Worm (Caenorhabditis elegans) whole organism, L4 larva: Measurements from ENCODE around the gene F16G10.2.

Experiments used
- D1046.2 ChIP-seq: fragments of 200-800 bp; sonication (Bioruptor generic); IDR thresholded peaks from 2 replicates; pipeline ENCODE4 v1.3.6; 2022; ENCODE audit warnings: missing genetic modification characterization, missing compliant biosample characterization
- F37D6.2 ChIP-seq: sonication (generic microtip); optimal IDR thresholded peaks from 2 replicates; lab custom pipeline; 2016; ENCODE audit warnings: mild to moderate bottlenecking, missing genetic modification characterization, missing compliant biosample characterization
- F44E2.7 ChIP-seq: fragments of 200-800 bp; sonication (Bioruptor generic); IDR thresholded peaks from 2 replicates; pipeline ENCODE4 v2.1.2; 2022; ENCODE audit warnings: missing genetic modification characterization, missing compliant biosample characterization
- Y75B8A.6 ChIP-seq: fragments of 200-800 bp; sonication (Bioruptor generic); IDR thresholded peaks from 2 replicates; pipeline ENCODE4 v1.3.6; 2022; ENCODE audit warnings: missing genetic modification reagents, missing genetic modification characterization, missing compliant biosample characterization
- ZK546.5 ChIP-seq, 2 experiments: sonication (generic microtip); optimal IDR thresholded peaks; 2 replicates each; lab custom pipeline; 2017; ENCODE audit warnings: missing biosample characterization in 2 of 2, missing genetic modification characterization in 2 of 2
- aha-1 ChIP-seq: fragments of 150-350 bp; peaks from one replicate; lab custom pipeline; 2014; ENCODE audit warnings: missing biosample characterization, missing genetic modification characterization
- ceh-44 ChIP-seq: fragments of 200-800 bp; sonication (Bioruptor generic); IDR thresholded peaks from 2 replicates; pipeline ENCODE4 v1.3.6; 2022; ENCODE audit warnings: missing genetic modification reagents, missing genetic modification characterization, missing compliant biosample characterization
- ceh-82 ChIP-seq: sonication (generic microtip); optimal IDR thresholded peaks from 2 replicates; lab custom pipeline; 2017; ENCODE audit warnings: missing biosample characterization, missing genetic modification characterization
- daf-12 ChIP-seq: fragments of 150-350 bp; optimal IDR thresholded peaks from 2 replicates; lab custom pipeline; 2014; ENCODE audit warnings: missing biosample characterization, missing genetic modification reagents, missing genetic modification characterization
- daf-16 ChIP-seq, 3 experiments: sonication (generic microtip); optimal IDR thresholded peaks; 2 replicates each; lab custom pipeline; 2016 to 2017; ENCODE audit warnings: missing genetic modification characterization in 3 of 3, missing genetic modification reagents in 3 of 3, mild to moderate bottlenecking in 2 of 3, missing compliant biosample characterization in 2 of 3, missing biosample characterization in 1 of 3, moderate library complexity in 1 of 3
- dmd-6 ChIP-seq: fragments of 200-800 bp; sonication (Bioruptor generic); IDR thresholded peaks from 2 replicates; pipeline ENCODE4 v1.3.6; 2022; ENCODE audit warnings: missing genetic modification reagents, missing genetic modification characterization, missing compliant biosample characterization
- dmd-8 ChIP-seq: fragments of 200-800 bp; sonication (Bioruptor generic); IDR thresholded peaks from 2 replicates; pipeline ENCODE4 v1.3.6; 2022; ENCODE audit warnings: missing genetic modification characterization, missing compliant biosample characterization
- dpl-1 ChIP-seq: fragments of 150-350 bp; optimal IDR thresholded peaks from 2 replicates; lab custom pipeline; 2014; ENCODE audit warnings: missing biosample characterization, missing genetic modification reagents, missing genetic modification characterization
- dve-1 ChIP-seq: sonication (generic microtip); optimal IDR thresholded peaks from 2 replicates; lab custom pipeline; 2017; ENCODE audit warnings: antibody characterized with exemption, mild to moderate bottlenecking, missing genetic modification characterization, missing compliant biosample characterization; ENCODE audit not compliant: insufficient read depth
- egl-43 ChIP-seq: fragments of 200-800 bp; sonication (Bioruptor generic); IDR thresholded peaks from 2 replicates; pipeline ENCODE4 v1.3.6; 2022; ENCODE audit warnings: missing genetic modification reagents, missing genetic modification characterization, missing compliant biosample characterization
- fos-1 ChIP-seq: fragments of 150-350 bp; optimal IDR thresholded peaks from 2 replicates; lab custom pipeline; 2014; ENCODE audit warnings: missing biosample characterization, missing genetic modification characterization
- hif-1 ChIP-seq, 2 experiments: sonication (generic microtip); optimal IDR thresholded peaks; 2 replicates each; lab custom pipeline; 2016 to 2017; ENCODE audit warnings: missing compliant biosample characterization in 2 of 2, missing genetic modification characterization in 2 of 2, missing genetic modification reagents in 2 of 2, missing genotype in 2 of 2, mild to moderate bottlenecking in 1 of 2
- hlh-11 ChIP-seq: fragments of 200-800 bp; sonication (Bioruptor generic); optimal IDR thresholded peaks from 2 replicates; lab custom pipeline; 2018; ENCODE audit warnings: mild to moderate bottlenecking, missing genetic modification characterization, missing compliant biosample characterization
- hlh-30 ChIP-seq: sonication (generic microtip); optimal IDR thresholded peaks from 2 replicates; lab custom pipeline; 2017; ENCODE audit warnings: antibody characterized with exemption, mild to moderate bottlenecking, missing genetic modification characterization, missing compliant biosample characterization; ENCODE audit not compliant: insufficient read depth
- hmg-1.1 ChIP-seq: fragments of 200-800 bp; sonication (Bioruptor generic); IDR thresholded peaks from 2 replicates; pipeline ENCODE4 v1.3.6; 2022; ENCODE audit warnings: missing genetic modification reagents, missing genetic modification characterization, missing compliant biosample characterization
- lim-7 ChIP-seq: fragments of 200-800 bp; sonication (Bioruptor generic); IDR thresholded peaks from 2 replicates; pipeline ENCODE4 v1.3.6; 2022; ENCODE audit warnings: missing genetic modification characterization, missing compliant biosample characterization
- lin-13 ChIP-seq: fragments of 150-350 bp; optimal IDR thresholded peaks from 2 replicates; lab custom pipeline; 2014; ENCODE audit warnings: missing biosample characterization, missing genetic modification reagents, missing genetic modification characterization
- lin-15B ChIP-seq: fragments of 150-350 bp; sonication (generic microtip); optimal IDR thresholded peaks from 3 replicates; lab custom pipeline; 2014; ENCODE audit warnings: missing biosample characterization, missing genetic modification characterization
- lin-29 ChIP-seq: fragments of 200-800 bp; sonication (Bioruptor generic); IDR thresholded peaks from 2 replicates; pipeline ENCODE4 v1.3.6; 2022; ENCODE audit warnings: missing genetic modification reagents, missing genetic modification characterization, missing compliant biosample characterization
- lin-38 ChIP-seq: fragments of 200-800 bp; sonication (Bioruptor generic); IDR thresholded peaks from 2 replicates; pipeline ENCODE4 v1.3.6; 2022; ENCODE audit warnings: missing genetic modification reagents, missing genetic modification characterization, missing compliant biosample characterization
- lin-39 ChIP-seq: fragments of 150-350 bp; optimal IDR thresholded peaks from 2 replicates; lab custom pipeline; 2014; ENCODE audit warnings: missing biosample characterization, missing genetic modification reagents, missing genetic modification characterization
- mdl-1 ChIP-seq, 2 experiments: fragments of 150-350 bp in 1 of 2; sonication (generic microtip) in 1 of 2; optimal IDR thresholded peaks; 2 replicates each; lab custom pipeline; 2014 to 2017; ENCODE audit warnings: missing biosample characterization in 2 of 2, missing genetic modification characterization in 2 of 2
- mdt-29 ChIP-seq: fragments of 200-800 bp; sonication (Bioruptor generic); IDR thresholded peaks from 2 replicates; pipeline ENCODE4 v1.3.6; 2022; ENCODE audit warnings: missing genetic modification reagents, missing genetic modification characterization, missing compliant biosample characterization
- mxl-2 ChIP-seq: fragments of 200-800 bp; sonication (Bioruptor generic); conservative IDR thresholded peaks from 2 replicates; pipeline ENCODE4 v1.3.6; 2022; ENCODE audit warnings: missing genetic modification reagents, missing genetic modification characterization, missing compliant biosample characterization
- nhr-28 ChIP-seq: fragments of 150-350 bp; optimal IDR thresholded peaks from 2 replicates; lab custom pipeline; 2014; ENCODE audit warnings: missing biosample characterization, missing genetic modification characterization
- nhr-42 ChIP-seq: fragments of 200-800 bp; sonication (Bioruptor generic); IDR thresholded peaks from 2 replicates; pipeline ENCODE4 v1.3.6; 2022; ENCODE audit warnings: missing genetic modification characterization, missing compliant biosample characterization
- nhr-6 ChIP-seq: fragments of 150-350 bp; optimal IDR thresholded peaks from 2 replicates; lab custom pipeline; 2014; ENCODE audit warnings: missing biosample characterization, missing genetic modification characterization
- php-3 ChIP-seq: fragments of 200-800 bp; sonication (Bioruptor generic); IDR thresholded peaks from 2 replicates; pipeline ENCODE4 v1.3.6; 2022; ENCODE audit warnings: missing genetic modification reagents, missing genetic modification characterization, missing compliant biosample characterization
- pqm-1 ChIP-seq: sonication (generic microtip); optimal IDR thresholded peaks from 2 replicates; lab custom pipeline; 2017; ENCODE audit warnings: missing biosample characterization, missing genetic modification characterization
- rbr-2 ChIP-seq: sonication (generic microtip); optimal IDR thresholded peaks from 2 replicates; lab custom pipeline; 2016; ENCODE audit warnings: missing genotype, missing genetic modification characterization, missing compliant biosample characterization
- unc-62 ChIP-seq, 3 experiments: fragments of 150-350 bp in 1 of 3; sonication (generic microtip); optimal IDR thresholded peaks in 2 of 3; peaks in 1 of 3; 1 replicate in 1 of 3; 2 replicates in 2 of 3; lab custom pipeline; 2014 to 2017; ENCODE audit warnings: missing biosample characterization in 3 of 3, missing genetic modification characterization in 3 of 3, missing genetic modification reagents in 3 of 3, missing genotype in 1 of 3
- zag-1 ChIP-seq: fragments of 150-350 bp; optimal IDR thresholded peaks from 2 replicates; lab custom pipeline; 2014; ENCODE audit warnings: missing biosample characterization, missing genetic modification characterization
- zip-11 ChIP-seq: fragments of 200-800 bp; sonication (Bioruptor generic); IDR thresholded peaks from 2 replicates; pipeline ENCODE4 v1.3.6; 2022; ENCODE audit warnings: missing genetic modification characterization, missing compliant biosample characterization
- zip-2 ChIP-seq: fragments of 150-350 bp; optimal IDR thresholded peaks from 2 replicates; lab custom pipeline; 2014; ENCODE audit warnings: missing biosample characterization, missing genetic modification characterization
- ztf-11 ChIP-seq: fragments of 150-350 bp; optimal IDR thresholded peaks from 2 replicates; lab custom pipeline; 2014; ENCODE audit warnings: missing biosample characterization, missing genetic modification characterization

The F16G10.2 gene

DNA sequence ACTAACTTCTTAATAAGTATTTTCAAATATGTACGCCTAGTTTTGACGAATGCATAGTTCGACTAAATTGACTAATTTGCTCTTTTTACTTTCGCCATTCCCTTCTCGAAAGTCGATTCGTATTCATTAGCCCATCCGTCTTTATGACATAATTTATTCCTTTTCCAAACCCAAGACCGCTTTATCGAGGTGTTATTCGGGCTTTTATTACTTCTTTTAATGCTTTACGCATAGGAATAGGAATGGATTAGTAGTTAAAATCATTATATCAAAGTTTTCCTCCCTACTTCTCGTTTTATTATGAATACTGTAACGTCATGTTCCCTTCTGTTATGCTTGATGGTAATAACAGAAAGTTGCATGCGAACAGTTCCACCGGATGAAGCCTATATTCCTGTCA lies at the start of gene F16G10.2:
Gene F16G10.2 (plus strand): TSS at position 301 of the 400 bp plus-strand sequence.
- no peak for TF ChIP-seq nhr-6 (tag; lab: Kevin White, UChicago)
- TF ChIP-seq mxl-2 (GFP tag; lab: Robert Waterston, UW): no peak
- TF ChIP-seq lin-15B (tag; lab: Kevin White, UChicago): no peak
- TF ChIP-seq lin-13 (GFP tag; lab: Kevin White, UChicago): no peak
- TF ChIP-seq unc-62 (GFP tag; optimal IDR thresholded peaks at IDR 0.05 in 1 of 2; lab: Kevin White, UChicago): peak in 1 of 2 experiments; percentile 79
- TF ChIP-seq unc-62 (tag; optimal IDR thresholded peaks at IDR 0.05; lab: Kevin White, UChicago): no peak
- TF ChIP-seq ZK546.5 (tag; optimal IDR thresholded peaks at IDR 0.05; lab: Kevin White, UChicago): no peak
- TF ChIP-seq egl-43 (GFP tag; lab: Robert Waterston, UW): no peak

DNA sequence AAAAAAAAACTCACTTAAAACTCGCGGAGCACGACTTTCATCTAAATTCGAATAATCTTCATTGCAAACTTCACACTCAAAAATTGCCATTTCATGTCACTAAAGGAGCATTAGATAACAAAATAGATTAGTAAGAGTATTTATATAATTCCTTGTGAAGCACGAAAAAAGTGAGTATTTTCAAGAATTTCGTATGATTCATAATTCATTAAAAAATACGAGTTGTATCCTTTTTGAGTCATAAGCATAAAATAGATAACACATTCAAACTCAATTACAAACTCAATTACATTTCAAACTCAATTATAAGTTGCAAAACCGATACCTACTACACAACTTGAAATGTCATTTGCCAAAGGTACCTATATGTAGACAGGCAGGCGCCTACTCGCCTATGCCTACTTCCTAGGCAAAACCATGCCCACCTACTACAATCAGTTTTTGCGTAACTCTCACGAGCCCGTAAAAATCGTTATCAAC lies 46.1 kb upstream of the F16G10.2 start, which contains the start of the genes ZK1240.8 and ZK1240.1:
Gene ZK1240.8 (minus strand): TSS at position 101 of the 480 bp plus-strand sequence.
Gene ZK1240.1 (plus strand): TSS at position 430 of the 480 bp plus-strand sequence.
- TF ChIP-seq D1046.2 (GFP tag; lab: Robert Waterston, UW) (no peak), nhr-28 (tag; lab: Kevin White, UChicago) (peak; percentile 3), unc-62 (GFP tag; optimal IDR thresholded peaks at IDR 0.05 in 1 of 2; lab: Kevin White, UChicago) (peak in 1 of 2 experiments; percentile 86), unc-62 (tag; optimal IDR thresholded peaks at IDR 0.05; lab: Kevin White, UChicago) (no peak)
- TF ChIP-seq, all 104 proteins: peak for 2

- no peak for TF ChIP-seq fos-1 (tag; lab: Kevin White, UChicago)
- no peak for TF ChIP-seq hmg-1.1 (GFP tag; lab: Robert Waterston, UW)
- TF ChIP-seq mdt-29 (GFP tag; lab: Robert Waterston, UW): 0 out of 2 replicates have a peak, but pooled peaks have one; percentile 28
Observed at ce11 chrII:2330462-2330861, 44.6 kb upstream of the F16G10.2 start.

DNA sequence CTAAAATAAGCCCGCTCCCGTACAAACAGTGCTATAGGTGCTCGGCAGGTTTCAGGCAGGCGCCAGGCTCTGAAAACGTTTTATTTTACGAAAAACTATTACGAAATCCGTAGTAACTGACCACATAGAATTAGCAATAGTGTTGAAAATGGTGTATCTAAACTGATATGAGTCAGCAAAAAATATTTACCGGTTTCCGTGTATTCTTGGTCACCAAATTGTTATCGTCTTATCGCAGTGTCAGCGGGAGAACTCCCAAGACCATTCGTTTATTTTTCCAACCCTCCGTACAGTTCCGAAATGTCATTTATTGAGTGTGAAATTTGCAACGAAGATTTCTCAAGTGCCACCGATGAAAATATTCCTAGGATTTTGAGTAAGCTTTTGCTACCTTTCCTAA lies 42.9 kb upstream of the F16G10.2 start, which contains the start of gene F43C11.8:
Gene F43C11.8 (plus strand): TSS at position 301 of the 400 bp plus-strand sequence.
- TF ChIP-seq zip-11 (GFP tag; lab: Robert Waterston, UW) (no peak), lin-39 (tag; lab: Kevin White, UChicago) (no peak), daf-16 (GFP tag; optimal IDR thresholded peaks at IDR 0.05; lab: Kevin White, UChicago) (no peak), daf-16 (tag; optimal IDR thresholded peaks at IDR 0.05; lab: Kevin White, UChicago) (peak; percentile 11), hmg-1.1 (GFP tag; lab: Robert Waterston, UW) (no peak), fos-1 (tag; lab: Kevin White, UChicago) (no peak)

- no peak for TF ChIP-seq ceh-44 (GFP tag; lab: Robert Waterston, UW)
- TF ChIP-seq lin-39 (tag; lab: Kevin White, UChicago): no peak
- TF ChIP-seq lin-29 (GFP tag; lab: Robert Waterston, UW): no peak
- TF ChIP-seq hlh-11 (tag; lab: Kevin White, UChicago): peak; percentile 58
- no peak for TF ChIP-seq daf-12 (tag; lab: Kevin White, UChicago)
- TF ChIP-seq ztf-11 (tag; lab: Kevin White, UChicago): no peak
- TF ChIP-seq Y75B8A.6 (GFP tag; lab: Robert Waterston, UW): no peak
- peak; percentile 71 for TF ChIP-seq dmd-6 (GFP tag; lab: Robert Waterston, UW)
- TF ChIP-seq pqm-1: peak; percentile 80
- no peak for TF ChIP-seq F37D6.2 (tag; lab: Kevin White, UChicago)
- peak; percentile 56 for TF ChIP-seq dve-1 (tag; lab: Kevin White, UChicago)
- TF ChIP-seq aha-1: no peak
- TF ChIP-seq F44E2.7 (GFP tag; lab: Robert Waterston, UW): no peak
- no peak for TF ChIP-seq dpl-1 (GFP tag; lab: Kevin White, UChicago)
- TF ChIP-seq zip-2 (tag; lab: Kevin White, UChicago): no peak
- TF ChIP-seq lim-7 (GFP tag; lab: Robert Waterston, UW): no peak
- TF ChIP-seq php-3 (GFP tag; lab: Robert Waterston, UW): 0 out of 2 replicates have a peak, but pooled peaks have one; percentile 19
- no peak for TF ChIP-seq fos-1 (tag; lab: Kevin White, UChicago)
- TF ChIP-seq ceh-82: no peak
- TF ChIP-seq dmd-8 (GFP tag; lab: Robert Waterston, UW): no peak
- TF ChIP-seq hlh-30 (tag; lab: Kevin White, UChicago): peak; percentile 52
- TF ChIP-seq zag-1 (tag; lab: Kevin White, UChicago): no peak
- no peak for TF ChIP-seq nhr-42 (GFP tag; lab: Robert Waterston, UW)
- no peak for TF ChIP-seq lin-38 (GFP tag; lab: Robert Waterston, UW)
- no peak for TF ChIP-seq hif-1 (tag; optimal IDR thresholded peaks at IDR 0.05; lab: Kevin White, UChicago)
- no peak for TF ChIP-seq daf-16 (GFP tag; optimal IDR thresholded peaks at IDR 0.05; lab: Kevin White, UChicago)
- TF ChIP-seq daf-16 (tag; optimal IDR thresholded peaks at IDR 0.05; lab: Kevin White, UChicago): peak; percentile 63
- peak; percentile 82 for TF ChIP-seq nhr-28 (tag; lab: Kevin White, UChicago)
- TF ChIP-seq nhr-6 (tag; lab: Kevin White, UChicago): no peak
- TF ChIP-seq mdl-1 (tag; optimal IDR thresholded peaks at IDR 0.05; lab: Kevin White, UChicago): peak in 1 of 2 experiments; percentile 35
- TF ChIP-seq rbr-2 (tag; lab: Kevin White, UChicago): no peak
Observed at ce11 chrII:2335572-2335971, 39.5 kb upstream of the F16G10.2 start, which contains the start of gene F43C11.7. Gene F43C11.7 (plus strand): TSS chrII:2335897.
